Fruit fly (Drosophila melanogaster) whole organism, embryonic: ENCODE data around the gene CG3918.

Source experiments
- BEAF-32 ChIP-seq: fragments of 200-800 bp; sonication (Bioruptor generic); optimal IDR thresholded peaks from 3 replicates; lab custom pipeline; 2017; ENCODE audit warnings: missing biosample characterization, missing genetic modification characterization, mild to moderate bottlenecking, moderate library complexity, missing genetic modification reagents
- BtbVII ChIP-seq: fragments of 200-800 bp; sonication (Bioruptor generic); optimal IDR thresholded peaks from 3 replicates; lab custom pipeline; 2017; ENCODE audit warnings: missing biosample characterization, mild to moderate bottlenecking, missing genetic modification characterization
- CG11560 ChIP-seq: fragments of 200-800 bp; sonication (Bioruptor generic); IDR thresholded peaks from 3 replicates; pipeline ENCODE4 v1.3.6; 2022; ENCODE audit warnings: missing biosample characterization, missing genetic modification characterization
- CG13624 ChIP-seq: fragments of 200-800 bp; sonication (Bioruptor generic); optimal IDR thresholded peaks from 2 replicates; lab custom pipeline; 2016; ENCODE audit warnings: missing biosample characterization, missing genetic modification characterization
- CG17385 ChIP-seq: fragments of 200-800 bp; sonication (Bioruptor generic); optimal IDR thresholded peaks from 3 replicates; lab custom pipeline; 2018; ENCODE audit warnings: missing biosample characterization, mild to moderate bottlenecking, missing genetic modification characterization
- CG18619 ChIP-seq: fragments of 200-800 bp; sonication (Bioruptor generic); optimal IDR thresholded peaks from 3 replicates; lab custom pipeline; 2017; ENCODE audit warnings: missing biosample characterization, mild to moderate bottlenecking, missing genetic modification characterization
- CG2120 ChIP-seq: fragments of 200-800 bp; sonication (Bioruptor generic); optimal IDR thresholded peaks from 3 replicates; lab custom pipeline; 2016; ENCODE audit warnings: missing biosample characterization, missing genetic modification characterization
- CG2712 ChIP-seq: fragments of 200-800 bp; optimal IDR thresholded peaks from 3 replicates; lab custom pipeline; 2019; ENCODE audit warnings: missing biosample characterization, mild to moderate bottlenecking, missing genetic modification characterization, moderate library complexity
- CG2875 ChIP-seq: fragments of 200-800 bp; sonication (Bioruptor generic); optimal IDR thresholded peaks from 2 replicates; lab custom pipeline; 2017; ENCODE audit warnings: missing biosample characterization, mild to moderate bottlenecking, missing genetic modification characterization, missing genetic modification reagents
- CG9437 ChIP-seq: fragments of 200-800 bp; sonication (Bioruptor generic); optimal IDR thresholded peaks from 2 replicates; lab custom pipeline; 2018; ENCODE audit warnings: missing biosample characterization, mild to moderate bottlenecking, missing genetic modification characterization
- CG9817 ChIP-seq: fragments of 200-800 bp; sonication (Bioruptor generic); optimal IDR thresholded peaks from 2 replicates; lab custom pipeline; 2018; ENCODE audit warnings: missing biosample characterization, mild to moderate bottlenecking, missing genetic modification characterization, moderate library complexity
- Dref ChIP-seq: fragments of 200-800 bp; sonication (Bioruptor generic); IDR thresholded peaks from 2 replicates; pipeline ENCODE4 v1.3.6; 2022; ENCODE audit warnings: missing biosample characterization, missing genetic modification characterization
- ERR ChIP-seq: fragments of 200-800 bp; sonication (Bioruptor generic); optimal IDR thresholded peaks from 2 replicates; lab custom pipeline; 2016; ENCODE audit warnings: missing biosample characterization, missing genetic modification characterization
- Ets97D ChIP-seq: fragments of 200-800 bp; sonication (Bioruptor generic); optimal IDR thresholded peaks from 3 replicates; lab custom pipeline; 2016; ENCODE audit warnings: missing biosample characterization, missing genetic modification characterization
- HHEX ChIP-seq: fragments of 200-800 bp; sonication (Bioruptor generic); optimal IDR thresholded peaks from 3 replicates; lab custom pipeline; 2017; ENCODE audit warnings: missing biosample characterization, mild to moderate bottlenecking, missing genetic modification characterization, missing genetic modification reagents
- Hey ChIP-seq: fragments of 200-800 bp; sonication (Bioruptor generic); optimal IDR thresholded peaks from 3 replicates; lab custom pipeline; 2018; ENCODE audit warnings: missing biosample characterization, mild to moderate bottlenecking, missing genetic modification characterization
- HmgD ChIP-seq: fragments of 200-800 bp; sonication (Bioruptor generic); optimal IDR thresholded peaks from 3 replicates; lab custom pipeline; 2016; ENCODE audit warnings: missing biosample characterization, missing genetic modification characterization
- HmgZ ChIP-seq: fragments of 200-800 bp; sonication (Bioruptor generic); optimal IDR thresholded peaks from 2 replicates; lab custom pipeline; 2018; ENCODE audit warnings: missing biosample characterization, mild to moderate bottlenecking, missing genetic modification characterization
- Hsf ChIP-seq: fragments of 200-800 bp; sonication (Bioruptor generic); optimal IDR thresholded peaks from 3 replicates; lab custom pipeline; 2016; ENCODE audit warnings: missing biosample characterization, missing genetic modification characterization
- Lpt ChIP-seq: fragments of >200 bp; optimal IDR thresholded peaks from 2 replicates; lab custom pipeline; 2018; ENCODE audit warnings: missing biosample characterization, missing genetic modification characterization
- Max ChIP-seq: fragments of 200-800 bp; sonication (Bioruptor generic); optimal IDR thresholded peaks from 2 replicates; lab custom pipeline; 2016; ENCODE audit warnings: missing biosample characterization, mild to moderate bottlenecking, missing genetic modification characterization
- Med ChIP-seq: fragments of 200-800 bp; sonication (Bioruptor generic); peaks from one replicate; lab custom pipeline; 2016; ENCODE audit warnings: missing biosample characterization, missing genetic modification characterization, mild to moderate bottlenecking, inconsistent platforms, moderate library complexity
- Myb ChIP-seq: fragments of 200-800 bp; sonication (Bioruptor generic); optimal IDR thresholded peaks from 2 replicates; lab custom pipeline; 2016; ENCODE audit warnings: missing biosample characterization, missing genetic modification characterization
- NC2β ChIP-seq: fragments of 200-800 bp; sonication (Bioruptor generic); optimal IDR thresholded peaks from 2 replicates; lab custom pipeline; 2016; ENCODE audit warnings: missing biosample characterization, missing genetic modification characterization
- PHDP ChIP-seq: fragments of 200-800 bp; sonication (Bioruptor generic); optimal IDR thresholded peaks from 3 replicates; lab custom pipeline; 2018; ENCODE audit warnings: missing biosample characterization, mild to moderate bottlenecking, missing genetic modification characterization, moderate library complexity
- Ravus ChIP-seq: fragments of 200-800 bp; sonication (Bioruptor generic); IDR thresholded peaks from 2 replicates; pipeline ENCODE4 v1.3.6; 2022; ENCODE audit warnings: missing biosample characterization, missing genetic modification characterization
- TFAM ChIP-seq: fragments of 200-800 bp; sonication (Bioruptor generic); optimal IDR thresholded peaks from 2 replicates; lab custom pipeline; 2017; ENCODE audit warnings: missing biosample characterization, missing genetic modification characterization, inconsistent platforms
- Trl ChIP-seq, 3 experiments: fragments of >200 bp in 2 of 3; fragments of 200-800 bp in 1 of 3; sonication (Bioruptor generic) in 1 of 3; optimal IDR thresholded peaks; 2 replicates in 1 of 3; 3 replicates in 2 of 3; lab custom pipeline; 2016 to 2017; ENCODE audit warnings: missing biosample characterization in 1 of 3, missing genetic modification characterization in 1 of 3
- ab ChIP-seq: fragments of 200-800 bp; sonication (Bioruptor generic); optimal IDR thresholded peaks from 2 replicates; lab custom pipeline; 2016; ENCODE audit warnings: missing biosample characterization, missing genetic modification characterization
- aop ChIP-seq: fragments of 200-800 bp; sonication (Bioruptor generic); IDR thresholded peaks from 2 replicates; pipeline ENCODE4 v1.3.6; 2022; ENCODE audit warnings: missing biosample characterization, missing genetic modification characterization
- corto ChIP-seq: fragments of 200-800 bp; sonication (Bioruptor generic); optimal IDR thresholded peaks from 2 replicates; lab custom pipeline; 2016; ENCODE audit warnings: missing biosample characterization, mild to moderate bottlenecking, missing genetic modification characterization, moderate library complexity
- croc ChIP-seq: fragments of 200-800 bp; sonication (Bioruptor generic); conservative IDR thresholded peaks from 3 replicates; pipeline ENCODE4 v1.3.6; 2022; ENCODE audit warnings: missing biosample characterization, missing genetic modification characterization
- dati ChIP-seq: fragments of 200-800 bp; sonication (Bioruptor generic); IDR thresholded peaks from 2 replicates; pipeline ENCODE4 v1.3.6; 2022; ENCODE audit warnings: missing biosample characterization, missing genetic modification characterization
- ems ChIP-seq: fragments of 200-800 bp; sonication (Bioruptor generic); optimal IDR thresholded peaks from 3 replicates; lab custom pipeline; 2016; ENCODE audit warnings: missing biosample characterization, missing genetic modification characterization
- fd64A ChIP-seq: fragments of 200-800 bp; sonication (Bioruptor generic); optimal IDR thresholded peaks from 3 replicates; lab custom pipeline; 2018; ENCODE audit warnings: missing biosample characterization, mild to moderate bottlenecking, missing genetic modification characterization
- gce ChIP-seq: fragments of 200-800 bp; sonication (Bioruptor generic); IDR thresholded peaks from 3 replicates; pipeline ENCODE4 v1.3.6; 2022; ENCODE audit warnings: missing biosample characterization, missing genetic modification characterization
- gro ChIP-seq: fragments of 200-800 bp; sonication (Bioruptor generic); optimal IDR thresholded peaks from 2 replicates; lab custom pipeline; 2016; ENCODE audit warnings: missing biosample characterization, missing genetic modification characterization
- h ChIP-seq: fragments of >200 bp; optimal IDR thresholded peaks from 2 replicates; lab custom pipeline; 2017
- her ChIP-seq: fragments of 200-800 bp; sonication (Bioruptor generic); optimal IDR thresholded peaks from 2 replicates; lab custom pipeline; 2016; ENCODE audit warnings: missing biosample characterization, missing genetic modification characterization
- inv ChIP-seq: fragments of 200-800 bp; sonication (Bioruptor generic); IDR thresholded peaks from 2 replicates; pipeline ENCODE4 v1.3.6; 2022; ENCODE audit warnings: missing biosample characterization, missing genetic modification characterization; ENCODE audit not compliant: partially characterized antibody
- jing ChIP-seq: fragments of 200-800 bp; sonication (Bioruptor generic); optimal IDR thresholded peaks from 2 replicates; lab custom pipeline; 2018; ENCODE audit warnings: missing biosample characterization, mild to moderate bottlenecking, missing genetic modification characterization
- klu ChIP-seq: fragments of 200-800 bp; sonication (Bioruptor generic); IDR thresholded peaks from 2 replicates; pipeline ENCODE4 v1.3.6; 2022; ENCODE audit warnings: missing biosample characterization, missing genetic modification characterization
- pb ChIP-seq: fragments of 200-800 bp; sonication (Bioruptor generic); optimal IDR thresholded peaks from 3 replicates; lab custom pipeline; 2016; ENCODE audit warnings: missing biosample characterization, missing genetic modification characterization
- pita ChIP-seq: fragments of 200-800 bp; sonication (Bioruptor generic); optimal IDR thresholded peaks from 2 replicates; lab custom pipeline; 2017; ENCODE audit warnings: missing biosample characterization, mild to moderate bottlenecking, missing genetic modification characterization
- pnt ChIP-seq: fragments of 200-800 bp; sonication (Bioruptor generic); optimal IDR thresholded peaks from 3 replicates; lab custom pipeline; 2016; ENCODE audit warnings: missing biosample characterization, missing genetic modification characterization
- psq ChIP-seq: fragments of 200-800 bp; sonication (Bioruptor generic); optimal IDR thresholded peaks from 2 replicates; lab custom pipeline; 2017; ENCODE audit warnings: missing biosample characterization, missing genetic modification characterization
- sim ChIP-seq: fragments of 200-800 bp; sonication (Bioruptor generic); IDR thresholded peaks from 2 replicates; pipeline ENCODE4 v1.3.6; 2022; ENCODE audit warnings: missing biosample characterization, missing genetic modification characterization
- sob ChIP-seq: fragments of 200-800 bp; sonication (Bioruptor generic); IDR thresholded peaks from 2 replicates; pipeline ENCODE4 v1.3.6; 2022; ENCODE audit warnings: missing biosample characterization, missing genetic modification characterization
- sqz ChIP-seq: fragments of 200-800 bp; sonication (Bioruptor generic); optimal IDR thresholded peaks from 3 replicates; lab custom pipeline; 2018; ENCODE audit warnings: missing biosample characterization, mild to moderate bottlenecking, missing genetic modification characterization
- tgo ChIP-seq: fragments of 200-800 bp; sonication (Bioruptor generic); IDR thresholded peaks from 3 replicates; pipeline ENCODE4 v1.3.6; 2022; ENCODE audit warnings: missing biosample characterization, missing genetic modification characterization
- tin ChIP-seq: fragments of 200-800 bp; sonication (Bioruptor generic); optimal IDR thresholded peaks from 3 replicates; lab custom pipeline; 2016; ENCODE audit warnings: missing biosample characterization, missing genetic modification characterization
- toy ChIP-seq: fragments of 200-800 bp; sonication (Bioruptor generic); IDR thresholded peaks from 2 replicates; pipeline ENCODE4 v1.3.6; 2022; ENCODE audit warnings: missing biosample characterization, missing genetic modification characterization
- z ChIP-seq: fragments of 200-800 bp; sonication (Bioruptor generic); IDR thresholded peaks from 3 replicates; pipeline ENCODE4 v1.3.6; 2022; ENCODE audit warnings: missing biosample characterization, missing genetic modification characterization

The CG3918 gene

DNA sequence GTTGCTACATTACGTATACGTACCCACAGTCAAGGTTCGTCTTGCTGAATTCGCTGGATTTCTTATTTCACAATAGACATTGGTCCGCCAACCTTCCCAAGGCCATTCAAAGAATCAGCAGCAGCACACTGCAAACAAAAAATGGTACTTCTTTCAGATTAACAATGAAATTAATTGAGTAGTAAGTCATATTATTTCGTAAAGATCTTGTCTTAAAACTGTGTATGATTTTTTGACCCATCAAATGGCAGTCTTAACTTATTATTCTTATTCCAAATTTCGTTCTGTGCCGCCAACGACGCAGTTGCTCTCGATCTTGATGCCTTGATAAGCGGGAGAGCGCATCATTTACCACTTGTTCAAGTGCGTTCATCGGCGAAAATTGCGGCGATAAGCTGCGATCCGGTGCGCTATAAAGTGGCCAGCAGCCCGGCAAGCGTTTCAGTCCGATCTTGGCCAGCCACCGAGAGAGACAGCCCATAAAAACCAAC is 4.3 kb downstream of the CG3918 start, which contains the start of gene Agxt (continued):
- no peak for TF ChIP-seq Lpt (GFP tag; lab: Kevin White, UChicago)
- TF ChIP-seq psq (GFP tag; lab: Kevin White, UChicago), result no peak
- no peak for TF ChIP-seq sim (GFP tag; lab: Robert Waterston, UW)
- TF ChIP-seq her, result no peak
- TF ChIP-seq klu (GFP tag; lab: Robert Waterston, UW), result no peak
- TF ChIP-seq CG2712 (tag; lab: Kevin White, UChicago), result peak; percentile 7
- TF ChIP-seq aop (GFP tag; lab: Robert Waterston, UW), result no peak
- TF ChIP-seq HmgD, result no peak
- no peak for TF ChIP-seq h
- no peak for TF ChIP-seq z
- no peak for TF ChIP-seq BEAF-32
- TF ChIP-seq dati (GFP tag; lab: Robert Waterston, UW), result no peak
- TF ChIP-seq gce (GFP tag; lab: Robert Waterston, UW), result no peak
- no peak for TF ChIP-seq pnt (GFP tag; lab: Kevin White, UChicago)
- TF ChIP-seq CG13624, result peak; percentile 32
- TF ChIP-seq HHEX, result no peak
- peak; percentile 44; the same call in 1 of the 3 replicates for TF ChIP-seq tgo (GFP tag; lab: Robert Waterston, UW)
- no peak for TF ChIP-seq BtbVII (GFP tag; lab: Kevin White, UChicago)
- no peak for TF ChIP-seq sqz (GFP tag; lab: Kevin White, UChicago)
- peak; percentile 16 for TF ChIP-seq PHDP (tag; lab: Kevin White, UChicago)
- no peak for TF ChIP-seq NC2β (GFP tag; lab: Kevin White, UChicago)
- TF ChIP-seq toy, result no peak
- no peak for TF ChIP-seq Ets97D
- no peak for TF ChIP-seq croc
- TF ChIP-seq gro (GFP tag; lab: Kevin White, UChicago), result no peak
- no peak for TF ChIP-seq CG17385 (GFP tag; lab: Kevin White, UChicago)
- TF ChIP-seq pita, result no peak
- no peak for TF ChIP-seq Ravus (GFP tag; lab: Robert Waterston, UW)
- no peak for TF ChIP-seq fd64A (GFP tag; lab: Kevin White, UChicago)
- TF ChIP-seq corto (GFP tag; lab: Kevin White, UChicago), result no peak
- TF ChIP-seq jing (GFP tag; lab: Kevin White, UChicago), result no peak
- TF ChIP-seq HmgZ (tag; lab: Kevin White, UChicago), result no peak
- TF ChIP-seq CG11560 (tag; lab: Robert Waterston, UW), result no peak
- TF ChIP-seq Trl (optimal IDR thresholded peaks at IDR 0.05; lab: Kevin White, UChicago), result no peak
- TF ChIP-seq Trl (GFP tag; optimal IDR thresholded peaks at IDR 0.05; lab: Kevin White, UChicago), result no peak
- TF ChIP-seq ems (GFP tag; lab: Kevin White, UChicago), result peak; percentile 22
- TF ChIP-seq CG2875, result no peak
- TF ChIP-seq Hsf, result no peak
- peak; percentile 75 for TF ChIP-seq Med (GFP tag; lab: Kevin White, UChicago)
- no peak for TF ChIP-seq TFAM (GFP tag; lab: Kevin White, UChicago)
- no peak for TF ChIP-seq inv
- no peak for TF ChIP-seq pb (GFP tag; lab: Kevin White, UChicago)
- peak; percentile 48 for TF ChIP-seq CG2120
- TF ChIP-seq ab (GFP tag; lab: Kevin White, UChicago), result no peak
- TF ChIP-seq CG9437 (GFP tag; lab: Kevin White, UChicago), result no peak
- 0 out of 2 replicates have a peak, but pooled peaks have one; percentile 20 for TF ChIP-seq sob
- no peak for TF ChIP-seq Max (GFP tag; lab: Kevin White, UChicago)
- no peak for TF ChIP-seq ERR (GFP tag; lab: Kevin White, UChicago)
- no peak for TF ChIP-seq Myb (GFP tag; lab: Kevin White, UChicago)
- TF ChIP-seq CG18619 (GFP tag; lab: Kevin White, UChicago), result no peak
- no peak for TF ChIP-seq Dref (GFP tag; lab: Robert Waterston, UW)
- TF ChIP-seq Hey (tag; lab: Kevin White, UChicago), result no peak
- TF ChIP-seq tin (GFP tag; lab: Kevin White, UChicago), result no peak
- no peak for TF ChIP-seq CG9817 (tag; lab: Kevin White, UChicago)
